Fruit fly (Drosophila melanogaster) whole organism, prepupa: ENCODE measurements around the gene CG15539.

Experiments
- CG3032 ChIP-seq: fragments of 200-800 bp; optimal IDR thresholded peaks from 2 replicates; lab custom pipeline; 2019; ENCODE audit warnings: missing biosample characterization, mild to moderate bottlenecking, missing genetic modification characterization, moderate library complexity
- CG31627 ChIP-seq: fragments of 200-800 bp; sonication (Bioruptor generic); optimal IDR thresholded peaks from 3 replicates; lab custom pipeline; 2016; ENCODE audit warnings: missing biosample characterization, missing genetic modification characterization
- CG4318 ChIP-seq: fragments of 200-800 bp; sonication (Bioruptor generic); optimal IDR thresholded peaks from 3 replicates; lab custom pipeline; 2017; ENCODE audit warnings: missing biosample characterization, mild to moderate bottlenecking, missing genetic modification characterization
- CG6792 ChIP-seq: fragments of 200-800 bp; sonication (Bioruptor generic); optimal IDR thresholded peaks from 3 replicates; lab custom pipeline; 2016; ENCODE audit warnings: missing biosample characterization, missing genetic modification characterization
- CG8319 ChIP-seq: fragments of 200-800 bp; sonication (Bioruptor generic); optimal IDR thresholded peaks from 3 replicates; lab custom pipeline; 2016; ENCODE audit warnings: missing biosample characterization, missing genetic modification characterization
- CG9139 ChIP-seq: fragments of 200-800 bp; sonication (Bioruptor generic); optimal IDR thresholded peaks from 3 replicates; lab custom pipeline; 2017; ENCODE audit warnings: missing biosample characterization, mild to moderate bottlenecking, missing genetic modification characterization
- Smox ChIP-seq: fragments of 200-800 bp; sonication (Bioruptor generic); optimal IDR thresholded peaks from 3 replicates; lab custom pipeline; 2016; ENCODE audit warnings: missing biosample characterization, missing genetic modification characterization
- Sox14 ChIP-seq: fragments of 200-800 bp; sonication (Bioruptor generic); optimal IDR thresholded peaks from 3 replicates; lab custom pipeline; 2016; ENCODE audit warnings: missing biosample characterization, missing genetic modification characterization
- dac ChIP-seq: fragments of 200-800 bp; sonication (Bioruptor generic); optimal IDR thresholded peaks from 2 replicates; lab custom pipeline; 2017; ENCODE audit warnings: missing biosample characterization, mild to moderate bottlenecking, missing genetic modification characterization
- fd85E ChIP-seq: fragments of 200-800 bp; sonication (Bioruptor generic); optimal IDR thresholded peaks from 3 replicates; lab custom pipeline; 2016; ENCODE audit warnings: missing biosample characterization, missing genetic modification characterization
- ss ChIP-seq, 2 experiments: fragments of 200-800 bp; sonication (Bioruptor generic); optimal IDR thresholded peaks; 2 replicates in 1 of 2; 3 replicates in 1 of 2; lab custom pipeline; 2017 to 2018; ENCODE audit warnings: mild to moderate bottlenecking in 2 of 2, missing biosample characterization in 2 of 2, missing genetic modification characterization in 2 of 2, moderate library complexity in 1 of 2
- topi ChIP-seq: fragments of 200-800 bp; sonication (Bioruptor generic); optimal IDR thresholded peaks from 3 replicates; lab custom pipeline; 2016; ENCODE audit warnings: missing biosample characterization, missing genetic modification characterization
- vri ChIP-seq: fragments of 200-800 bp; sonication (Bioruptor generic); optimal IDR thresholded peaks from 3 replicates; lab custom pipeline; 2016; ENCODE audit warnings: missing biosample characterization, mild to moderate bottlenecking, missing genetic modification characterization

DNA sequence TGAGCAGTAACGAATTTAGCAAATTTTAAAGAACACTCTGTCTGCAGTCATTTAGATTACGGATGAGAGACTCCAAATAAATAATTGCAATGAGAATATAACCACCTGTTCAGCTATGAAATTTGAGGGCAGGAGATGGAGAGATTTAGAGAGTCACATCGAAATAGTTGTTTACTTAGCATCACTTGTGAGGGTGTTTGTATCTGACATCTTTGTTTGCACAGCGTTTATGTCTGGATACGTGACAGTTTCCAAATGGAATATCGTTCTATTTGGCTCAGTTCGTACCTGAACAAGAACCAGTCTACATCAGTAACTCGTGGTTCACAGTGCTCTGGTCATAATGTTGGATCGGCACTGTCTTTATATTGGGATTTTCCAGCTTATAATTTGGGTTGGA lies 16.0 kb upstream of the CG15539 start, which contains the start of gene PH4alphaSG2:
- no peak for TF ChIP-seq Smox
- TF ChIP-seq CG31627 (GFP tag; lab: Kevin White, UChicago) = no peak
- TF ChIP-seq CG4318 (GFP tag; lab: Kevin White, UChicago) = no peak
- TF ChIP-seq Sox14 = no peak
- no peak for TF ChIP-seq CG6792 (GFP tag; lab: Kevin White, UChicago)
- TF ChIP-seq vri (GFP tag; lab: Kevin White, UChicago) = no peak
- no peak for TF ChIP-seq fd85E
- TF ChIP-seq CG3032 (tag; lab: Kevin White, UChicago) = no peak
- no peak for TF ChIP-seq ss (GFP tag; optimal IDR thresholded peaks at IDR 0.05; lab: Kevin White, UChicago)
- TF ChIP-seq dac (GFP tag; lab: Kevin White, UChicago) = no peak
- no peak for TF ChIP-seq CG9139 (GFP tag; lab: Kevin White, UChicago)
- no peak for TF ChIP-seq CG8319 (GFP tag; lab: Kevin White, UChicago)
- TF ChIP-seq topi = no peak
